Fruit fly (Drosophila melanogaster): ENCODE data around the gene GstD8.

DNA sequence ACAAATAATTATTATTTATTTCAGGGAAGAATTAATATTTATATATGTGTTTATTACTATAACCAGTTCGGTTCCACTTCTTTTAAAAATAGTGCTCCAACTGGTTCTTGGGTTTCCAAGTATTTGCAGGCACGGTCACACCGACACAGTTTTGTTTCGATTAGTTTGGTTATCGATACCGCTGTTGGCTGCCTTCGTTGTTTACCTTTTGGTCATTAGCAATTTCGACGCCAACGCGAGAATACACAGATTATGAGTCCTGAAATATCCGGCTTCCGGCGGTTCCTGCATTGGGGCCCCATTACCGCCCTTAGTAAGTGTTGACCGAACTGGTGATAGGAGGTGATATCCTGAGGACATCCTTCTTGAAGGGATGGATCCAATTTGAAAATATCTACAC, 28.4 kb downstream of the GstD8 start, which contains the start of gene CG5196:
- TF ChIP-seq CG7045 (GFP tag; optimal IDR thresholded peaks at IDR 0.05) = no peak
- no peak for TF ChIP-seq ovo (GFP tag; optimal IDR thresholded peaks at IDR 0.05)
- no peak for TF ChIP-seq Hr96 (GFP tag; optimal IDR thresholded peaks at IDR 0.05)
- TF ChIP-seq CG14711 (tag; optimal IDR thresholded peaks at IDR 0.05) = peak; percentile 2
- peak; percentile 35 for TF ChIP-seq CG7101 (tag; optimal IDR thresholded peaks at IDR 0.05)
- TF ChIP-seq cnc (optimal IDR thresholded peaks at IDR 0.05) = no peak
- peak; percentile 2 for TF ChIP-seq cic (GFP tag; optimal IDR thresholded peaks at IDR 0.05)
- no peak for TF ChIP-seq tj (GFP tag; optimal IDR thresholded peaks at IDR 0.05)
- peak; percentile 8 for TF ChIP-seq CG11617 (GFP tag; optimal IDR thresholded peaks at IDR 0.05)
- no peak for TF ChIP-seq pad (GFP tag; optimal IDR thresholded peaks at IDR 0.05)
- TF ChIP-seq bab1 (GFP tag; optimal IDR thresholded peaks at IDR 0.05) = peak; percentile 60
- peak; percentile 20 for TF ChIP-seq CG1620 (GFP tag; optimal IDR thresholded peaks at IDR 0.05)
- no peak for TF ChIP-seq Crg-1 (GFP tag; optimal IDR thresholded peaks at IDR 0.05)
